Worm (Caenorhabditis elegans) whole organism, L1 larva: ENCODE data around the gene F59F5.7.
A peak's percentile ranks its signal among the peaks of the same experiment; 100 is the strongest.

Source experiments
- C04F5.9 ChIP-seq: sonication (generic microtip); optimal IDR thresholded peaks from 2 replicates; lab custom pipeline; 2016; ENCODE audit warnings: missing genetic modification characterization, missing compliant biosample characterization
- C16A3.4 ChIP-seq: fragments of 150-350 bp; optimal IDR thresholded peaks from 2 replicates; lab custom pipeline; 2014; ENCODE audit warnings: missing biosample characterization, missing genetic modification characterization
- C34B4.2 ChIP-seq: sonication (generic microtip); optimal IDR thresholded peaks from 2 replicates; lab custom pipeline; 2017; ENCODE audit warnings: mild to moderate bottlenecking, missing genetic modification characterization, missing compliant biosample characterization
- aha-1 ChIP-seq: fragments of 150-350 bp; optimal IDR thresholded peaks from 2 replicates; lab custom pipeline; 2014; ENCODE audit warnings: missing biosample characterization, missing genetic modification characterization
- ama-1 ChIP-seq: fragments of 150-350 bp; optimal IDR thresholded peaks from 2 replicates; lab custom pipeline; 2014
- ceh-63 ChIP-seq: fragments of 200-800 bp; sonication (Bioruptor generic); optimal IDR thresholded peaks from 2 replicates; lab custom pipeline; 2018; ENCODE audit warnings: mild to moderate bottlenecking, missing genetic modification characterization, missing compliant biosample characterization
- ceh-88 ChIP-seq: fragments of 200-800 bp; sonication (Bioruptor generic); IDR thresholded peaks from 2 replicates; pipeline ENCODE4 v1.3.6; 2022; ENCODE audit warnings: missing genetic modification characterization, missing compliant biosample characterization
- ces-1 ChIP-seq: fragments of 150-350 bp; optimal IDR thresholded peaks from 2 replicates; lab custom pipeline; 2014; ENCODE audit warnings: missing biosample characterization, missing genetic modification reagents, missing genetic modification characterization
- dpl-1 ChIP-seq, 3 experiments: fragments of 150-350 bp in 2 of 3; sonication (generic microtip) in 1 of 3; optimal IDR thresholded peaks; 2 replicates each; lab custom pipeline; 2014 to 2017; ENCODE audit warnings: missing biosample characterization in 3 of 3, missing genetic modification characterization in 3 of 3, missing genetic modification reagents in 3 of 3
- dsc-1 ChIP-seq: sonication (generic microtip); optimal IDR thresholded peaks from 2 replicates; lab custom pipeline; 2016; ENCODE audit warnings: mild to moderate bottlenecking, missing genetic modification characterization, missing compliant biosample characterization
- efl-1 ChIP-seq, 4 experiments: fragments of 150-350 bp; optimal IDR thresholded peaks in 3 of 4; peaks in 1 of 4; 1 replicate in 1 of 4; 2 replicates in 3 of 4; lab custom pipeline; 2014; ENCODE audit warnings: missing biosample characterization in 2 of 4, missing genetic modification characterization in 2 of 4, missing genetic modification reagents in 2 of 4
- elt-2 ChIP-seq: sonication (generic microtip); optimal IDR thresholded peaks from 2 replicates; lab custom pipeline; 2016; ENCODE audit warnings: missing genetic modification characterization, mild to moderate bottlenecking, inconsistent platforms, missing compliant biosample characterization, missing genetic modification reagents
- elt-3 ChIP-seq, 6 experiments: fragments of 150-350 bp in 1 of 6; sonication (generic microtip); optimal IDR thresholded peaks; 2 replicates each; lab custom pipeline; 2017 to 2018; ENCODE audit warnings: missing biosample characterization in 6 of 6, missing genetic modification characterization in 6 of 6, inconsistent platforms in 1 of 6
- fkh-8 ChIP-seq: sonication (generic microtip); optimal IDR thresholded peaks from 2 replicates; lab custom pipeline; 2016; ENCODE audit warnings: mild to moderate bottlenecking, missing genetic modification characterization, missing compliant biosample characterization
- grh-1 ChIP-seq: fragments of 200-800 bp; sonication (Bioruptor generic); IDR thresholded peaks from 2 replicates; pipeline ENCODE4 v1.3.6; 2022; ENCODE audit warnings: missing genetic modification reagents, missing genetic modification characterization, missing compliant biosample characterization
- hlh-17 ChIP-seq: fragments of 200-800 bp; sonication (Bioruptor generic); optimal IDR thresholded peaks from 2 replicates; lab custom pipeline; 2018; ENCODE audit warnings: missing genetic modification characterization, mild to moderate bottlenecking, missing compliant biosample characterization, moderate library complexity, borderline replicate concordance
- hpl-2 ChIP-seq: fragments of 150-350 bp; optimal IDR thresholded peaks from 2 replicates; lab custom pipeline; 2014; ENCODE audit warnings: missing biosample characterization, missing genetic modification reagents, missing genetic modification characterization
- irx-1 ChIP-seq: sonication (generic microtip); optimal IDR thresholded peaks from 2 replicates; lab custom pipeline; 2016; ENCODE audit warnings: missing genetic modification characterization, missing compliant biosample characterization
- isw-1 ChIP-seq: fragments of 200-800 bp; sonication (Bioruptor generic); IDR thresholded peaks from 2 replicates; pipeline ENCODE4 v1.3.6; 2022; ENCODE audit warnings: missing genetic modification characterization, missing compliant biosample characterization
- jun-1 ChIP-seq: fragments of 150-350 bp; optimal IDR thresholded peaks from 2 replicates; lab custom pipeline; 2014; ENCODE audit warnings: missing biosample characterization, missing genetic modification reagents, missing genetic modification characterization
- lin-14 ChIP-seq: fragments of 200-800 bp; sonication (Bioruptor generic); optimal IDR thresholded peaks from 2 replicates; lab custom pipeline; 2018; ENCODE audit warnings: mild to moderate bottlenecking, missing genetic modification characterization, moderate library complexity, missing compliant biosample characterization
- lin-15B ChIP-seq: fragments of 150-350 bp; sonication (generic microtip); optimal IDR thresholded peaks from 3 replicates; lab custom pipeline; 2014; ENCODE audit warnings: missing biosample characterization, missing genetic modification characterization
- lir-3 ChIP-seq: sonication (generic microtip); optimal IDR thresholded peaks from 2 replicates; lab custom pipeline; 2016; ENCODE audit warnings: mild to moderate bottlenecking, missing genetic modification characterization, moderate library complexity, missing compliant biosample characterization; ENCODE audit not compliant: poor library complexity
- lsy-2 ChIP-seq, 2 experiments: fragments of 150-350 bp; optimal IDR thresholded peaks; 2 replicates each; lab custom pipeline; 2014; ENCODE audit warnings: missing biosample characterization in 2 of 2, missing genetic modification characterization in 2 of 2
- mab-9 ChIP-seq: fragments of 200-800 bp; sonication (Bioruptor generic); IDR thresholded peaks from 2 replicates; pipeline ENCODE4 v1.3.6; 2022; ENCODE audit warnings: missing genetic modification reagents, missing genetic modification characterization, missing compliant biosample characterization
- mep-1 ChIP-seq: fragments of 150-350 bp; optimal IDR thresholded peaks from 2 replicates; lab custom pipeline; 2014; ENCODE audit warnings: missing biosample characterization, missing genetic modification characterization
- nhr-11 ChIP-seq: fragments of 150-350 bp; optimal IDR thresholded peaks from 2 replicates; lab custom pipeline; 2014; ENCODE audit warnings: missing biosample characterization, missing genetic modification characterization
- nhr-12 ChIP-seq: sonication (generic microtip); optimal IDR thresholded peaks from 2 replicates; lab custom pipeline; 2017; ENCODE audit warnings: missing biosample characterization, missing genetic modification characterization
- nhr-19 ChIP-seq: fragments of 200-800 bp; sonication (Bioruptor generic); conservative IDR thresholded peaks from 2 replicates; pipeline ENCODE4 v1.3.6; 2022; ENCODE audit warnings: missing genetic modification characterization, missing compliant biosample characterization
- nhr-47 ChIP-seq: sonication (generic microtip); optimal IDR thresholded peaks from 2 replicates; lab custom pipeline; 2016; ENCODE audit warnings: mild to moderate bottlenecking, missing genetic modification characterization, moderate library complexity, missing compliant biosample characterization
- nhr-71 ChIP-seq: sonication (generic microtip); optimal IDR thresholded peaks from 2 replicates; lab custom pipeline; 2016; ENCODE audit warnings: mild to moderate bottlenecking, missing genetic modification characterization, moderate library complexity, missing compliant biosample characterization
- nhr-77 ChIP-seq: fragments of 150-350 bp; optimal IDR thresholded peaks from 2 replicates; lab custom pipeline; 2014; ENCODE audit warnings: missing biosample characterization, missing genetic modification characterization
- nhr-84 ChIP-seq: sonication (generic microtip); optimal IDR thresholded peaks from 2 replicates; lab custom pipeline; 2017; ENCODE audit warnings: missing biosample characterization, missing genetic modification characterization
- nhr-90 ChIP-seq: sonication (generic microtip); optimal IDR thresholded peaks from 2 replicates; lab custom pipeline; 2016; ENCODE audit warnings: mild to moderate bottlenecking, missing genetic modification characterization, missing compliant biosample characterization; ENCODE audit not compliant: poor library complexity
- pag-3 ChIP-seq: sonication (generic microtip); optimal IDR thresholded peaks from 2 replicates; lab custom pipeline; 2017; ENCODE audit warnings: missing genetic modification characterization, mild to moderate bottlenecking, missing compliant biosample characterization, antibody characterized with exemption, borderline replicate concordance; ENCODE audit not compliant: insufficient read depth
- pax-3 ChIP-seq: fragments of 200-800 bp; sonication (Bioruptor generic); optimal IDR thresholded peaks from 2 replicates; lab custom pipeline; 2018; ENCODE audit warnings: mild to moderate bottlenecking, missing genetic modification characterization, moderate library complexity, missing compliant biosample characterization
- rnt-1 ChIP-seq: sonication (generic microtip); optimal IDR thresholded peaks from 2 replicates; lab custom pipeline; 2016; ENCODE audit warnings: mild to moderate bottlenecking, missing genetic modification characterization, moderate library complexity, missing compliant biosample characterization
- snu-23 ChIP-seq: sonication (generic microtip); optimal IDR thresholded peaks from 2 replicates; lab custom pipeline; 2016; ENCODE audit warnings: missing genetic modification characterization, missing compliant biosample characterization
- sox-4 ChIP-seq: sonication (generic microtip); optimal IDR thresholded peaks from 2 replicates; lab custom pipeline; 2016; ENCODE audit warnings: missing genetic modification characterization, missing compliant biosample characterization
- sptf-1 ChIP-seq: fragments of 150-350 bp; optimal IDR thresholded peaks from 2 replicates; lab custom pipeline; 2014; ENCODE audit warnings: missing biosample characterization, missing genetic modification characterization
- swsn-7 ChIP-seq: sonication (generic microtip); optimal IDR thresholded peaks from 2 replicates; lab custom pipeline; 2016; ENCODE audit warnings: missing genetic modification characterization, missing compliant biosample characterization
- unc-130 ChIP-seq: fragments of 150-350 bp; optimal IDR thresholded peaks from 2 replicates; lab custom pipeline; 2017; ENCODE audit warnings: missing biosample characterization, missing genetic modification characterization, inconsistent platforms
- unc-62 ChIP-seq: fragments of 150-350 bp; optimal IDR thresholded peaks from 2 replicates; lab custom pipeline; 2014; ENCODE audit warnings: missing biosample characterization, missing genetic modification reagents, missing genetic modification characterization
- unc-86 ChIP-seq: sonication (generic microtip); optimal IDR thresholded peaks from 2 replicates; lab custom pipeline; 2016; ENCODE audit warnings: missing genetic modification characterization, missing compliant biosample characterization

The F59F5.7 gene

ce11 chrX:10566775-10567174 lies 7.5 kb downstream of the F59F5.7 start (continued):
- peak in 2 of 6 experiments; percentile 0 to 26 for TF ChIP-seq elt-3 (tag; optimal IDR thresholded peaks at IDR 0.05; lab: Kevin White, UChicago)
- TF ChIP-seq ceh-63 (GFP tag; lab: Kevin White, UChicago): no peak
- no peak for TF ChIP-seq irx-1
- TF ChIP-seq ama-1 (lab: Kevin White, UChicago): no peak
- no peak for TF ChIP-seq lin-14 (GFP tag; lab: Kevin White, UChicago)
- peak; percentile 20 to 58 for TF ChIP-seq lsy-2 (tag; optimal IDR thresholded peaks at IDR 0.05; lab: Kevin White, UChicago)
- TF ChIP-seq nhr-84 (tag; lab: Kevin White, UChicago): no peak
- TF ChIP-seq snu-23 (GFP tag; lab: Kevin White, UChicago): peak; percentile 63
- peak; percentile 46 for TF ChIP-seq C16A3.4 (tag; lab: Kevin White, UChicago)
- TF ChIP-seq aha-1 (tag; lab: Kevin White, UChicago): no peak
- TF ChIP-seq C34B4.2 (tag; lab: Kevin White, UChicago): no peak
- peak; percentile 29 for TF ChIP-seq dsc-1
- TF ChIP-seq unc-130 (tag; lab: Kevin White, UChicago): peak; percentile 21
- no peak for TF ChIP-seq lir-3 (tag; lab: Kevin White, UChicago)
- no peak for TF ChIP-seq mab-9 (GFP tag; lab: Robert Waterston, UW)
- no peak for TF ChIP-seq hlh-17 (GFP tag; lab: Kevin White, UChicago)
- TF ChIP-seq jun-1: no peak
- TF ChIP-seq hpl-2: no peak
- no peak for TF ChIP-seq nhr-77 (tag; lab: Kevin White, UChicago)
- TF ChIP-seq rnt-1: peak; percentile 14
- TF ChIP-seq swsn-7: peak; percentile 50
- peak; percentile 21 to 70 (median 69) for TF ChIP-seq dpl-1 (GFP tag; optimal IDR thresholded peaks at IDR 0.05; lab: Kevin White, UChicago)
- TF ChIP-seq sox-4 (tag; lab: Kevin White, UChicago): no peak
- TF ChIP-seq ceh-88 (GFP tag; lab: Robert Waterston, UW): no peak
- no peak for TF ChIP-seq pag-3 (tag; lab: Kevin White, UChicago)
- no peak for TF ChIP-seq lin-15B (tag; lab: Kevin White, UChicago)
- TF ChIP-seq nhr-47 (tag; lab: Kevin White, UChicago): peak; percentile 31
- peak; percentile 69 for TF ChIP-seq mep-1 (tag; lab: Kevin White, UChicago)
- no peak for TF ChIP-seq unc-86 (tag; lab: Kevin White, UChicago)
- no peak for TF ChIP-seq isw-1 (GFP tag; lab: Robert Waterston, UW)
- TF ChIP-seq nhr-11 (tag; lab: Kevin White, UChicago): no peak
- TF ChIP-seq ces-1: no peak
- no peak for TF ChIP-seq unc-62 (GFP tag; lab: Kevin White, UChicago)
- TF ChIP-seq nhr-19 (GFP tag; lab: Robert Waterston, UW): 0 out of 2 replicates have a peak, but pooled peaks have one; percentile 4
- TF ChIP-seq nhr-90: peak; percentile 16
- no peak for TF ChIP-seq elt-2 (tag; lab: Kevin White, UChicago)
- no peak for TF ChIP-seq pax-3 (tag; lab: Kevin White, UChicago)
- peak; percentile 33 to 58 for TF ChIP-seq efl-1 (optimal IDR thresholded peaks at IDR 0.05; lab: Kevin White, UChicago)
- peak; percentile 57 to 96 for TF ChIP-seq efl-1 (GFP tag; optimal IDR thresholded peaks at IDR 0.05 in 1 of 2; lab: Kevin White, UChicago)
- no peak for TF ChIP-seq sptf-1 (tag; lab: Kevin White, UChicago)
- TF ChIP-seq fkh-8 (tag; lab: Kevin White, UChicago): no peak
- TF ChIP-seq grh-1: no peak
- TF ChIP-seq nhr-71 (tag; lab: Kevin White, UChicago): peak; percentile 44
- TF ChIP-seq nhr-12: no peak
- TF ChIP-seq C04F5.9 (tag; lab: Kevin White, UChicago): no peak
